Fruit fly (Drosophila melanogaster): Measurements from ENCODE around the gene IPIP.

IPIP gene

dm6 chr2L:5999247-5999646 is 48.6 kb upstream of the IPIP start, which contains the start of gene Kdm5 (continued):
- TF ChIP-seq CG17328 (GFP tag; IDR thresholded peaks at IDR 0.05): 0 out of 2 replicates have a peak, but pooled peaks have one; percentile 12
- peak; percentile 1 for TF ChIP-seq CG15601 (tag; optimal IDR thresholded peaks at IDR 0.05)
- TF ChIP-seq CG10267 (tag; optimal IDR thresholded peaks at IDR 0.05): peak; percentile 94
- TF ChIP-seq esg (GFP tag; conservative IDR thresholded peaks at IDR 0.05): no peak
- no peak for TF ChIP-seq CG12744 (GFP tag; optimal IDR thresholded peaks at IDR 0.05)
- no peak for TF ChIP-seq Ptx1 (GFP tag; IDR thresholded peaks at IDR 0.05)
- TF ChIP-seq CG16813 (GFP tag; IDR thresholded peaks at IDR 0.05; ENCODE audit: partially characterized antibody): 0 out of 3 replicates have a peak, but pooled peaks have one; percentile 36
- TF ChIP-seq Scr (GFP tag; IDR thresholded peaks at IDR 0.05; ENCODE audit: partially characterized antibody): peak; percentile 34
- peak; percentile 48 for TF ChIP-seq Vsx1 (GFP tag; optimal IDR thresholded peaks at IDR 0.05)
- no peak for TF ChIP-seq CG18764 (GFP tag; optimal IDR thresholded peaks at IDR 0.05)
- peak; percentile 37 for TF ChIP-seq CG11504 (tag; optimal IDR thresholded peaks at IDR 0.05)
- peak; percentile 41; the same call in 1 of the 2 replicates for TF ChIP-seq CG11247 (GFP tag; IDR thresholded peaks at IDR 0.05)
- peak; percentile 65; the same call in 2 of the 3 replicates for TF ChIP-seq CG34422 (GFP tag; IDR thresholded peaks at IDR 0.05)
- TF ChIP-seq Ets97D (GFP tag; optimal IDR thresholded peaks at IDR 0.05): peak; percentile 86
- TF ChIP-seq CG7839 (tag; optimal IDR thresholded peaks at IDR 0.05): peak; percentile 4
- peak; percentile 24; the same call in 1 of the 2 replicates for TF ChIP-seq CG13287 (GFP tag; IDR thresholded peaks at IDR 0.05; ENCODE audit: partially characterized antibody)
- peak; percentile 34; the same call in 1 of the 2 replicates for TF ChIP-seq amos (GFP tag; IDR thresholded peaks at IDR 0.05; ENCODE audit: partially characterized antibody)
- TF ChIP-seq chinmo (GFP tag; IDR thresholded peaks at IDR 0.05; ENCODE audit: partially characterized antibody): 0 out of 4 replicates have a peak, but pooled peaks have one; percentile 59
- peak; percentile 37 for TF ChIP-seq jumu (GFP tag; optimal IDR thresholded peaks at IDR 0.05)
- no peak for TF ChIP-seq CG7372 (GFP tag; IDR thresholded peaks at IDR 0.05)
- TF ChIP-seq CG2712 (tag; optimal IDR thresholded peaks at IDR 0.05): peak; percentile 24
- 0 out of 2 replicates have a peak, but pooled peaks have one; percentile 51 for TF ChIP-seq ato (GFP tag; IDR thresholded peaks at IDR 0.05; ENCODE audit: partially characterized antibody)
- peak; percentile 13 for TF ChIP-seq lilli (GFP tag; optimal IDR thresholded peaks at IDR 0.05)
- peak; percentile 67 for TF ChIP-seq MBD-R2 (GFP tag; IDR thresholded peaks at IDR 0.05)
- TF ChIP-seq Dad (GFP tag; optimal IDR thresholded peaks at IDR 0.05): no peak
- no peak for TF ChIP-seq hkb (optimal IDR thresholded peaks at IDR 0.05)
- TF ChIP-seq hkb (GFP tag; IDR thresholded peaks at IDR 0.05): peak; percentile 41; the same call in 1 of the 2 replicates
- peak; percentile 55 for TF ChIP-seq CG3847 (GFP tag; IDR thresholded peaks at IDR 0.05)
- TF ChIP-seq Stat92E (GFP tag; optimal IDR thresholded peaks at IDR 0.05): peak in 1 of 3 experiments; percentile 4
- no peak for TF ChIP-seq CG2678 (tag; optimal IDR thresholded peaks at IDR 0.05)
- peak; percentile 2 for TF ChIP-seq CG8089 (GFP tag; optimal IDR thresholded peaks at IDR 0.05)
- peak; percentile 45 for TF ChIP-seq shn (GFP tag; optimal IDR thresholded peaks at IDR 0.05)
- no peak for TF ChIP-seq dmrt99B (tag; optimal IDR thresholded peaks at IDR 0.05)
- peak; percentile 51 for TF ChIP-seq ewg (GFP tag; optimal IDR thresholded peaks at IDR 0.05)
- TF ChIP-seq h (optimal IDR thresholded peaks at IDR 0.05): no peak
- TF ChIP-seq CG3281 (GFP tag; optimal IDR thresholded peaks at IDR 0.05): peak; percentile 51
- TF ChIP-seq CG17361 (GFP tag; IDR thresholded peaks at IDR 0.05): no peak
- TF ChIP-seq Mes4 (GFP tag; optimal IDR thresholded peaks at IDR 0.05): peak; percentile 14
- no peak for TF ChIP-seq CkIIα-i1 (GFP tag; IDR thresholded peaks at IDR 0.05)
- TF ChIP-seq zfh1 (GFP tag; IDR thresholded peaks at IDR 0.05): peak; percentile 73
- peak; percentile 49; the same call in 1 of the 2 replicates for TF ChIP-seq sob (GFP tag; IDR thresholded peaks at IDR 0.05)
- no peak for TF ChIP-seq CG12219 (GFP tag; optimal IDR thresholded peaks at IDR 0.05)
- peak; percentile 19 for TF ChIP-seq CG34376 (GFP tag; optimal IDR thresholded peaks at IDR 0.05)
- TF ChIP-seq sqz (GFP tag; optimal IDR thresholded peaks at IDR 0.05): peak; percentile 3
- TF ChIP-seq pho (GFP tag; optimal IDR thresholded peaks at IDR 0.05): peak; percentile 42
- 0 out of 2 replicates have a peak, but pooled peaks have one; percentile 14 for TF ChIP-seq CG6689 (GFP tag; IDR thresholded peaks at IDR 0.05)
- peak; percentile 11 for TF ChIP-seq tx (GFP tag; optimal IDR thresholded peaks at IDR 0.05)
- peak; percentile 67 for TF ChIP-seq E2f2 (GFP tag; IDR thresholded peaks at IDR 0.05)
- TF ChIP-seq CG31224 (GFP tag; IDR thresholded peaks at IDR 0.05): peak; percentile 14; the same call in 1 of the 2 replicates
- TF ChIP-seq Nf-YB (GFP tag; optimal IDR thresholded peaks at IDR 0.05): peak; percentile 54
